Worm (Caenorhabditis elegans) whole organism, L1 larva: Measurements from ENCODE around the gene aagr-4.

ENCODE experiments used
- Y116A8C.19 ChIP-seq: sonication (generic microtip); optimal IDR thresholded peaks from 2 replicates; lab custom pipeline; 2016; ENCODE audit warnings: missing compliant biosample characterization, missing genetic modification characterization, borderline replicate concordance
- aly-2 ChIP-seq: fragments of 150-350 bp; optimal IDR thresholded peaks from 2 replicates; lab custom pipeline; 2014; ENCODE audit warnings: missing biosample characterization, missing genetic modification characterization
- ceh-82 ChIP-seq, 3 experiments: fragments of 150-350 bp in 1 of 3; sonication (generic microtip) in 2 of 3; optimal IDR thresholded peaks; 2 replicates each; lab custom pipeline; 2014 to 2017; ENCODE audit warnings: missing biosample characterization in 3 of 3, missing genetic modification characterization in 3 of 3
- ceh-90 ChIP-seq: sonication (generic microtip); optimal IDR thresholded peaks from 2 replicates; lab custom pipeline; 2016; ENCODE audit warnings: missing genetic modification characterization, missing compliant biosample characterization
- elt-2 ChIP-seq: sonication (generic microtip); optimal IDR thresholded peaks from 2 replicates; lab custom pipeline; 2016; ENCODE audit warnings: missing genetic modification characterization, mild to moderate bottlenecking, inconsistent platforms, missing compliant biosample characterization, missing genetic modification reagents
- nhr-11 ChIP-seq: fragments of 150-350 bp; optimal IDR thresholded peaks from 2 replicates; lab custom pipeline; 2014; ENCODE audit warnings: missing biosample characterization, missing genetic modification characterization
- nhr-237 ChIP-seq: fragments of 150-350 bp; optimal IDR thresholded peaks from 2 replicates; lab custom pipeline; 2014; ENCODE audit warnings: missing biosample characterization, missing genetic modification characterization
- snu-23 ChIP-seq: sonication (generic microtip); optimal IDR thresholded peaks from 2 replicates; lab custom pipeline; 2016; ENCODE audit warnings: missing genetic modification characterization, missing compliant biosample characterization
- unc-130 ChIP-seq: fragments of 150-350 bp; optimal IDR thresholded peaks from 2 replicates; lab custom pipeline; 2017; ENCODE audit warnings: missing biosample characterization, missing genetic modification characterization, inconsistent platforms
- unc-62 ChIP-seq: fragments of 150-350 bp; optimal IDR thresholded peaks from 2 replicates; lab custom pipeline; 2014; ENCODE audit warnings: missing biosample characterization, missing genetic modification reagents, missing genetic modification characterization

- TF ChIP-seq ceh-82 (tag; optimal IDR thresholded peaks at IDR 0.05; lab: Kevin White, UChicago) (no peak), ceh-90 (tag; lab: Kevin White, UChicago) (no peak), Y116A8C.19 (tag; lab: Kevin White, UChicago) (no peak), unc-62 (no peak), snu-23 (GFP tag; lab: Kevin White, UChicago) (no peak), nhr-11 (tag; lab: Kevin White, UChicago) (no peak), elt-2 (tag; lab: Kevin White, UChicago) (no peak), aly-2 (tag; lab: Kevin White, UChicago) (no peak), unc-130 (tag; lab: Kevin White, UChicago) (no peak), nhr-237 (tag; lab: Kevin White, UChicago) (no peak)
Observed at ce11 chrX:467338-467823, 6.9 kb downstream of the aagr-4 start.
